Fruit fly (Drosophila melanogaster) whole organism, embryonic: ENCODE data around the gene Ir68b.

Source experiments
- B-H2 ChIP-seq: fragments of 200-800 bp; sonication (Bioruptor generic); optimal IDR thresholded peaks from 2 replicates; lab custom pipeline; 2018; ENCODE audit warnings: missing biosample characterization, mild to moderate bottlenecking, missing genetic modification characterization
- CG10321 ChIP-seq: fragments of 200-800 bp; sonication (Bioruptor generic); IDR thresholded peaks from 2 replicates; pipeline ENCODE4 v1.3.6; 2022; ENCODE audit warnings: missing biosample characterization, missing genetic modification characterization
- CG11560 ChIP-seq: fragments of 200-800 bp; sonication (Bioruptor generic); IDR thresholded peaks from 3 replicates; pipeline ENCODE4 v1.3.6; 2022; ENCODE audit warnings: missing biosample characterization, missing genetic modification characterization
- CG13296 ChIP-seq: fragments of 200-800 bp; sonication (Bioruptor generic); optimal IDR thresholded peaks from 3 replicates; lab custom pipeline; 2018; ENCODE audit warnings: missing biosample characterization, mild to moderate bottlenecking, missing genetic modification characterization
- CG14965 ChIP-seq: fragments of 200-800 bp; sonication (Bioruptor generic); optimal IDR thresholded peaks from 2 replicates; lab custom pipeline; 2016; ENCODE audit warnings: missing biosample characterization, missing genetic modification characterization, borderline replicate concordance
- CG15696 ChIP-seq: fragments of 200-800 bp; sonication (Bioruptor generic); optimal IDR thresholded peaks from 2 replicates; lab custom pipeline; 2019; ENCODE audit warnings: missing biosample characterization, mild to moderate bottlenecking, missing genetic modification characterization, moderate library complexity
- CG17361 ChIP-seq: fragments of 200-800 bp; sonication (Bioruptor generic); IDR thresholded peaks from 3 replicates; pipeline ENCODE4 v1.3.6; 2022; ENCODE audit warnings: missing biosample characterization, missing genetic modification characterization
- CG3163 ChIP-seq: fragments of 200-800 bp; sonication (Bioruptor generic); optimal IDR thresholded peaks from 3 replicates; lab custom pipeline; 2016; ENCODE audit warnings: missing biosample characterization, missing genetic modification characterization
- CG32532 ChIP-seq: fragments of 200-800 bp; sonication (Bioruptor generic); IDR thresholded peaks from 2 replicates; pipeline ENCODE4 v1.3.6; 2022; ENCODE audit warnings: missing biosample characterization, missing genetic modification characterization
- CG6791 ChIP-seq: fragments of 200-800 bp; sonication (Bioruptor generic); IDR thresholded peaks from 3 replicates; pipeline ENCODE4 v1.3.6; 2022; ENCODE audit warnings: missing biosample characterization, missing genetic modification characterization; ENCODE audit not compliant: partially characterized antibody
- CG6813 ChIP-seq: fragments of 200-800 bp; sonication (Bioruptor generic); optimal IDR thresholded peaks from 2 replicates; lab custom pipeline; 2017; ENCODE audit warnings: missing biosample characterization, missing genetic modification characterization, mild to moderate bottlenecking, moderate library complexity, missing genetic modification reagents
- CG7745 ChIP-seq: fragments of 200-800 bp; sonication (Bioruptor generic); optimal IDR thresholded peaks from 2 replicates; lab custom pipeline; 2018; ENCODE audit warnings: missing biosample characterization, mild to moderate bottlenecking, missing genetic modification characterization, moderate library complexity
- CG8359 ChIP-seq: fragments of 200-800 bp; sonication (Bioruptor generic); optimal IDR thresholded peaks from 2 replicates; lab custom pipeline; 2017; ENCODE audit warnings: missing biosample characterization, mild to moderate bottlenecking, missing genetic modification characterization, borderline replicate concordance
- CG8924 ChIP-seq: fragments of 200-800 bp; optimal IDR thresholded peaks from 3 replicates; lab custom pipeline; 2019; ENCODE audit warnings: missing biosample characterization, mild to moderate bottlenecking, missing genetic modification characterization, moderate library complexity
- Camta ChIP-seq: fragments of 200-800 bp; sonication (Bioruptor generic); optimal IDR thresholded peaks from 2 replicates; lab custom pipeline; 2016; ENCODE audit warnings: missing biosample characterization, missing genetic modification characterization
- Chrac-16 ChIP-seq: fragments of 200-800 bp; sonication (Bioruptor generic); optimal IDR thresholded peaks from 3 replicates; lab custom pipeline; 2016; ENCODE audit warnings: missing biosample characterization, missing genetic modification characterization
- Dip3 ChIP-seq: fragments of 200-800 bp; sonication (Bioruptor generic); optimal IDR thresholded peaks from 3 replicates; lab custom pipeline; 2016; ENCODE audit warnings: missing biosample characterization, missing genetic modification characterization
- E2f2 ChIP-seq: fragments of 200-800 bp; sonication (Bioruptor generic); IDR thresholded peaks from 2 replicates; pipeline ENCODE4 v1.3.6; 2022; ENCODE audit warnings: missing biosample characterization, missing genetic modification characterization
- Ets97D ChIP-seq: fragments of 200-800 bp; sonication (Bioruptor generic); optimal IDR thresholded peaks from 3 replicates; lab custom pipeline; 2016; ENCODE audit warnings: missing biosample characterization, missing genetic modification characterization
- Gsc ChIP-seq: fragments of 200-800 bp; sonication (Bioruptor generic); IDR thresholded peaks from 2 replicates; pipeline ENCODE4 v1.3.6; 2022; ENCODE audit warnings: missing biosample characterization, missing genetic modification characterization
- Gug ChIP-seq: fragments of 200-800 bp; sonication (Bioruptor generic); IDR thresholded peaks from 4 replicates; pipeline ENCODE4 v1.3.6; 2022; ENCODE audit warnings: missing biosample characterization, missing genetic modification characterization
- Lim3 ChIP-seq: fragments of 200-800 bp; sonication (Bioruptor generic); IDR thresholded peaks from 2 replicates; pipeline ENCODE4 v1.3.6; 2022; ENCODE audit warnings: missing biosample characterization, missing genetic modification characterization
- Vsx1 ChIP-seq: fragments of 200-800 bp; sonication (Bioruptor generic); optimal IDR thresholded peaks from 2 replicates; lab custom pipeline; 2017; ENCODE audit warnings: missing biosample characterization, mild to moderate bottlenecking, missing genetic modification characterization, missing genetic modification reagents
- YL-1 ChIP-seq: fragments of 200-800 bp; sonication (Bioruptor generic); optimal IDR thresholded peaks from 3 replicates; lab custom pipeline; 2017; ENCODE audit warnings: missing biosample characterization, mild to moderate bottlenecking, missing genetic modification characterization
- ase ChIP-seq: fragments of 200-800 bp; sonication (Bioruptor generic); IDR thresholded peaks from 3 replicates; pipeline ENCODE4 v1.3.6; 2022; ENCODE audit warnings: missing biosample characterization, missing genetic modification characterization
- bbx ChIP-seq: fragments of 200-800 bp; sonication (Bioruptor generic); IDR thresholded peaks from 2 replicates; pipeline ENCODE4 v1.3.6; 2022; ENCODE audit warnings: missing biosample characterization, missing genetic modification characterization; ENCODE audit not compliant: partially characterized antibody
- cato ChIP-seq: fragments of 200-800 bp; sonication (Bioruptor generic); optimal IDR thresholded peaks from 2 replicates; lab custom pipeline; 2016; ENCODE audit warnings: missing biosample characterization, missing genetic modification characterization, borderline replicate concordance
- chn ChIP-seq: fragments of 200-800 bp; sonication (Bioruptor generic); optimal IDR thresholded peaks from 2 replicates; lab custom pipeline; 2016; ENCODE audit warnings: missing biosample characterization, missing genetic modification characterization
- dm ChIP-seq: fragments of 200-800 bp; sonication (Bioruptor generic); optimal IDR thresholded peaks from 3 replicates; lab custom pipeline; 2016; ENCODE audit warnings: missing biosample characterization, missing genetic modification characterization
- fd102C ChIP-seq: fragments of 200-800 bp; sonication (Bioruptor generic); optimal IDR thresholded peaks from 2 replicates; lab custom pipeline; 2018; ENCODE audit warnings: missing biosample characterization, mild to moderate bottlenecking, missing genetic modification characterization, moderate library complexity
- hkb ChIP-seq, 2 experiments: fragments of 200-800 bp in 1 of 2; fragments of >200 bp in 1 of 2; sonication (Bioruptor generic) in 1 of 2; IDR thresholded peaks in 1 of 2; optimal IDR thresholded peaks in 1 of 2; 2 replicates each; pipeline versions ENCODE4 v1.3.6 to Lab custom; 2017 to 2022; ENCODE audit warnings: missing biosample characterization in 1 of 2, missing genetic modification characterization in 1 of 2
- kay ChIP-seq: fragments of 200-800 bp; sonication (Bioruptor generic); optimal IDR thresholded peaks from 2 replicates; lab custom pipeline; 2016; ENCODE audit warnings: missing biosample characterization, missing genetic modification characterization
- lilli ChIP-seq: fragments of 200-800 bp; sonication (Bioruptor generic); optimal IDR thresholded peaks from 3 replicates; lab custom pipeline; 2016; ENCODE audit warnings: missing biosample characterization, missing genetic modification characterization
- ro ChIP-seq: fragments of 200-800 bp; sonication (Bioruptor generic); IDR thresholded peaks from 2 replicates; pipeline ENCODE4 v1.3.6; 2022; ENCODE audit warnings: missing biosample characterization, missing genetic modification characterization
- row ChIP-seq: fragments of 200-800 bp; sonication (Bioruptor generic); IDR thresholded peaks from 3 replicates; pipeline ENCODE4 v1.3.6; 2022; ENCODE audit warnings: missing biosample characterization, missing genetic modification characterization
- salm ChIP-seq: fragments of 200-800 bp; sonication (Bioruptor generic); optimal IDR thresholded peaks from 2 replicates; lab custom pipeline; 2018; ENCODE audit warnings: missing biosample characterization, mild to moderate bottlenecking, missing genetic modification characterization
- sc ChIP-seq, 3 experiments: fragments of >200 bp in 2 of 3; fragments of 200-800 bp in 1 of 3; sonication (Bioruptor generic) in 1 of 3; optimal IDR thresholded peaks; 2 replicates in 2 of 3; 3 replicates in 1 of 3; lab custom pipeline; 2017; ENCODE audit warnings: mild to moderate bottlenecking in 1 of 3, missing biosample characterization in 1 of 3, missing genetic modification characterization in 1 of 3, missing genetic modification reagents in 1 of 3
- scrt ChIP-seq: fragments of 200-800 bp; sonication (Bioruptor generic); optimal IDR thresholded peaks from 2 replicates; lab custom pipeline; 2018; ENCODE audit warnings: missing biosample characterization, mild to moderate bottlenecking, missing genetic modification characterization, moderate library complexity
- sim ChIP-seq: fragments of 200-800 bp; sonication (Bioruptor generic); IDR thresholded peaks from 2 replicates; pipeline ENCODE4 v1.3.6; 2022; ENCODE audit warnings: missing biosample characterization, missing genetic modification characterization
- slbo ChIP-seq: fragments of 200-800 bp; sonication (Bioruptor generic); IDR thresholded peaks from 2 replicates; pipeline ENCODE4 v1.3.6; 2022; ENCODE audit warnings: missing biosample characterization, missing genetic modification characterization
- slp2 ChIP-seq: fragments of 200-800 bp; sonication (Bioruptor generic); optimal IDR thresholded peaks from 2 replicates; lab custom pipeline; 2016; ENCODE audit warnings: missing biosample characterization, missing genetic modification characterization
- sqz ChIP-seq: fragments of 200-800 bp; sonication (Bioruptor generic); optimal IDR thresholded peaks from 3 replicates; lab custom pipeline; 2018; ENCODE audit warnings: missing biosample characterization, mild to moderate bottlenecking, missing genetic modification characterization
- sug ChIP-seq: fragments of 200-800 bp; optimal IDR thresholded peaks from 2 replicates; lab custom pipeline; 2019; ENCODE audit warnings: missing biosample characterization, mild to moderate bottlenecking, missing genetic modification characterization, moderate library complexity
- tgo ChIP-seq: fragments of 200-800 bp; sonication (Bioruptor generic); IDR thresholded peaks from 3 replicates; pipeline ENCODE4 v1.3.6; 2022; ENCODE audit warnings: missing biosample characterization, missing genetic modification characterization
- tio ChIP-seq: fragments of 200-800 bp; sonication (Bioruptor generic); optimal IDR thresholded peaks from 2 replicates; lab custom pipeline; 2017; ENCODE audit warnings: missing biosample characterization, missing genetic modification characterization, inconsistent platforms
- tup ChIP-seq: fragments of 200-800 bp; sonication (Bioruptor generic); optimal IDR thresholded peaks from 2 replicates; lab custom pipeline; 2016; ENCODE audit warnings: missing biosample characterization, mild to moderate bottlenecking, missing genetic modification characterization, moderate library complexity
- tx ChIP-seq: fragments of 200-800 bp; sonication (Bioruptor generic); optimal IDR thresholded peaks from 2 replicates; lab custom pipeline; 2016; ENCODE audit warnings: missing biosample characterization, missing genetic modification characterization
- usp ChIP-seq: fragments of >200 bp; optimal IDR thresholded peaks from 2 replicates; lab custom pipeline; 2017; ENCODE audit warnings: missing biosample characterization, missing genetic modification characterization
- vvl ChIP-seq: fragments of 200-800 bp; sonication (Bioruptor generic); IDR thresholded peaks from 2 replicates; pipeline ENCODE4 v1.3.6; 2022; ENCODE audit warnings: missing biosample characterization, missing genetic modification characterization
- wek ChIP-seq: fragments of 200-800 bp; sonication (Bioruptor generic); optimal IDR thresholded peaks from 3 replicates; lab custom pipeline; 2018; ENCODE audit warnings: missing biosample characterization, mild to moderate bottlenecking, missing genetic modification characterization, moderate library complexity

The Ir68b gene

DNA sequence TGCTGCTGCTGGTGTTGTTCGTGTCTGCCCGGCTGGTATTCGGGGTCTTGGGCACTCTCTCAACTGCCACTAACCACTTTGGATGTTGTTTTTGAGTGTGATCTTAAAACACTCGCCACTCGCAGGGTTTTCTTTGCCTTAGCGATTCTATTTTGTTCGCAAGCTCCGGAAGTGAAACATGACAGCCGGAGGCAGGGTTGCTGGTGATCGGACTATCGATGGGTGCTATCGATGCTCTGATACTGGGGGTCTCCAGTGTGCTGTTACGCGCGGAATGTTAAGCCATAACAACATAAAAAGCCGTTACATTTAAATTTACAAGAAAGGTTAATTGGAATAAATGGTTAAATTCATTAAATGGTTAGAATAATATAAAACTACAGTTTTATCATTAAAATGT is 2.2 kb downstream of the Ir68b start, which contains the start of gene yps (continued):
- TF ChIP-seq CG14965 (GFP tag; lab: Kevin White, UChicago) (peak; percentile 76), hkb (optimal IDR thresholded peaks at IDR 0.05; lab: Kevin White, UChicago) (no peak), hkb (GFP tag; IDR thresholded peaks at IDR 0.05; lab: Robert Waterston, UW) (peak; percentile 94), scrt (GFP tag; lab: Kevin White, UChicago) (peak; percentile 93), Dip3 (GFP tag; lab: Kevin White, UChicago) (peak; percentile 84), slp2 (GFP tag; lab: Kevin White, UChicago) (peak; percentile 93), E2f2 (GFP tag; lab: Robert Waterston, UW) (peak; percentile 78), vvl (peak; percentile 97), Ets97D (peak; percentile 100), CG13296 (peak; percentile 97), row (GFP tag; lab: Robert Waterston, UW) (peak; percentile 52; the same call in 2 of the 3 replicates), tgo (GFP tag; lab: Robert Waterston, UW) (peak; percentile 83), salm (peak; percentile 86), CG32532 (GFP tag; lab: Robert Waterston, UW) (peak; percentile 93), YL-1 (GFP tag; lab: Kevin White, UChicago) (peak; percentile 98), cato (GFP tag; lab: Kevin White, UChicago) (peak; percentile 87), wek (GFP tag; lab: Kevin White, UChicago) (peak; percentile 96), CG6791 (GFP tag; lab: Robert Waterston, UW) (peak; percentile 81), Gug (peak; percentile 52; the same call in 2 of the 4 replicates), Chrac-16 (GFP tag; lab: Kevin White, UChicago) (peak; percentile 64), chn (GFP tag; lab: Kevin White, UChicago) (peak; percentile 83), tx (GFP tag; lab: Kevin White, UChicago) (peak; percentile 69), CG3163 (GFP tag; lab: Kevin White, UChicago) (peak; percentile 85), sim (GFP tag; lab: Robert Waterston, UW) (peak; percentile 90), CG10321 (GFP tag; lab: Robert Waterston, UW) (peak; percentile 82), kay (GFP tag; lab: Kevin White, UChicago) (peak; percentile 71), sqz (peak; percentile 91), tup (peak; percentile 90), ase (GFP tag; lab: Robert Waterston, UW) (peak; percentile 88), CG15696 (tag; lab: Kevin White, UChicago) (peak; percentile 63), ro (GFP tag; lab: Robert Waterston, UW) (no peak), bbx (GFP tag; lab: Robert Waterston, UW) (peak; percentile 88), CG8359 (GFP tag; lab: Kevin White, UChicago) (peak; percentile 83), CG7745 (tag; lab: Kevin White, UChicago) (peak; percentile 87), usp (GFP tag; lab: Kevin White, UChicago) (no peak), sc (optimal IDR thresholded peaks at IDR 0.05; lab: Kevin White, UChicago) (no peak), sc (GFP tag; optimal IDR thresholded peaks at IDR 0.05; lab: Kevin White, UChicago) (peak; percentile 90), dm (GFP tag; lab: Kevin White, UChicago) (peak; percentile 93), tio (no peak), Gsc (GFP tag; lab: Robert Waterston, UW) (no peak), Camta (peak; percentile 93), CG6813 (GFP tag; lab: Kevin White, UChicago) (peak; percentile 98), CG8924 (tag; lab: Kevin White, UChicago) (peak; percentile 82), Vsx1 (peak; percentile 97), fd102C (peak; percentile 97), B-H2 (GFP tag; lab: Kevin White, UChicago) (peak; percentile 98), CG11560 (tag; lab: Robert Waterston, UW) (peak; percentile 49; the same call in 1 of the 3 replicates), Lim3 (GFP tag; lab: Robert Waterston, UW) (no peak), lilli (GFP tag; lab: Kevin White, UChicago) (peak; percentile 86), sug (peak; percentile 95), slbo (GFP tag; lab: Robert Waterston, UW) (peak; percentile 85), CG17361 (peak; percentile 83)
